Worm (Caenorhabditis elegans) whole organism, young adult: ENCODE results near the gene cyp-33C2.

Experiments
- C06A6.2 ChIP-seq: fragments of 200-800 bp; sonication (Bioruptor generic); conservative IDR thresholded peaks from 2 replicates; pipeline ENCODE4 v1.3.6; 2022; ENCODE audit warnings: missing genetic modification characterization, missing compliant biosample characterization
- F33H1.4 ChIP-seq: fragments of 200-800 bp; sonication (Bioruptor generic); IDR thresholded peaks from 2 replicates; pipeline ENCODE4 v1.3.6; 2022; ENCODE audit warnings: missing genetic modification reagents, missing genetic modification characterization, missing compliant biosample characterization
- ama-1 ChIP-seq, 3 experiments: fragments of 150-350 bp in 1 of 3; sonication (generic microtip) in 2 of 3; optimal IDR thresholded peaks; 2 replicates each; lab custom pipeline; 2014 to 2018; ENCODE audit warnings: missing biosample characterization in 2 of 3, missing genetic modification characterization in 2 of 3, missing genetic modification reagents in 2 of 3
- attf-3 ChIP-seq: fragments of 200-800 bp; sonication (Bioruptor generic); conservative IDR thresholded peaks from 2 replicates; pipeline ENCODE4 v1.3.6; 2022; ENCODE audit warnings: missing genetic modification reagents, missing genetic modification characterization, missing compliant biosample characterization
- efl-1 ChIP-seq: fragments of 150-350 bp; optimal IDR thresholded peaks from 2 replicates; lab custom pipeline; 2014; ENCODE audit warnings: missing biosample characterization, missing genetic modification reagents, missing genetic modification characterization
- lag-1 ChIP-seq: fragments of 200-800 bp; sonication (Bioruptor generic); IDR thresholded peaks from 2 replicates; pipeline ENCODE4 v1.3.6; 2022; ENCODE audit warnings: missing genetic modification reagents, missing genetic modification characterization, missing compliant biosample characterization
- pbrm-1 ChIP-seq: fragments of 200-800 bp; sonication (Bioruptor generic); IDR thresholded peaks from 2 replicates; pipeline ENCODE4 v1.3.6; 2022; ENCODE audit warnings: missing genetic modification reagents, missing genetic modification characterization, missing compliant biosample characterization
- sea-2 ChIP-seq: fragments of 200-800 bp; sonication (Bioruptor generic); IDR thresholded peaks from 2 replicates; pipeline ENCODE4 v1.3.6; 2022; ENCODE audit warnings: missing genetic modification characterization, missing compliant biosample characterization

ce11 chrV:2181738-2182137 lies 1.6 kb upstream of the cyp-33C2 start, which contains the start of gene srbc-16:
- TF ChIP-seq ama-1 (optimal IDR thresholded peaks at IDR 0.05; lab: Kevin White, UChicago) (no peak), ama-1 (GFP tag; optimal IDR thresholded peaks at IDR 0.05; lab: Kevin White, UChicago) (no peak), F33H1.4 (GFP tag; lab: Robert Waterston, UW) (no peak), lag-1 (GFP tag; lab: Robert Waterston, UW) (no peak), attf-3 (GFP tag; lab: Robert Waterston, UW) (no peak), sea-2 (GFP tag; lab: Robert Waterston, UW) (no peak), pbrm-1 (no peak), C06A6.2 (GFP tag; lab: Robert Waterston, UW) (no peak), efl-1 (GFP tag; lab: Kevin White, UChicago) (no peak)
